Worm (Caenorhabditis elegans): ENCODE data around the gene str-165.

DNA sequence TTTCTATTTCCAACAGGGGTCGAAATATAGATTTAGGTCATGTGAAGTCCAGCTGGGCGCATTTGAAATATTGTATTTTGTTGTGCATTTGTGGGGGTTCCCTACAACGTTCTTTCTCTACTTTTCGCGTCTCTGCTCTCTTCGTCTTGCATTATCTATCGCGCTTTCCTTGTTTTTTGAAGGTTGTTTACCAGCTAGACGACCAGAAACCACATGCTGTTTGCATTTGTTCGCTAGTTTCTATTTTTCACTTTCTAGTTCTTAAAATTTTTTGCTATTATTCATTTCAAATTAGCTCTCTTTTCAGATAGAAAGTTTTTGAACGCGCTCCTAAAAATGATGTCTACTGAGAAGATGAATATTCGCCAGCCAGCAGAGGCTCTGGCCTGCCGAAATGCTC, 8.5 kb downstream of the str-165 start, which contains the start of gene F55B12.10:
- TF ChIP-seq ama-1 (optimal IDR thresholded peaks at IDR 0.05) (no peak), mdl-1 (tag; optimal IDR thresholded peaks at IDR 0.05) (no peak), nhr-237 (tag; optimal IDR thresholded peaks at IDR 0.05) (no peak), lin-39 (tag; optimal IDR thresholded peaks at IDR 0.05) (no peak), skn-1 (tag; optimal IDR thresholded peaks at IDR 0.05) (no peak), fos-1 (tag; optimal IDR thresholded peaks at IDR 0.05) (no peak), ztf-4 (tag; optimal IDR thresholded peaks at IDR 0.05) (no peak), mbf-1 (tag; optimal IDR thresholded peaks at IDR 0.05) (no peak), ZK546.5 (tag; optimal IDR thresholded peaks at IDR 0.05) (no peak), ztf-1 (GFP tag; conservative IDR thresholded peaks at IDR 0.05) (no peak), zag-1 (tag; optimal IDR thresholded peaks at IDR 0.05) (no peak), aly-2 (tag; optimal IDR thresholded peaks at IDR 0.05) (no peak), nhr-10 (tag; optimal IDR thresholded peaks at IDR 0.05) (no peak), nhr-11 (tag; optimal IDR thresholded peaks at IDR 0.05) (no peak)

All from whole organism, L2 larva.